Fruit fly (Drosophila melanogaster): ENCODE data around the gene CG6028.

Gene CG6028

dm6 chr3R:21979386-21979785 lies 45.9 kb downstream of the CG6028 start:
- no peak for TF ChIP-seq insv (optimal IDR thresholded peaks at IDR 0.05)

- no peak for TF ChIP-seq insv (optimal IDR thresholded peaks at IDR 0.05)
- no peak for TF ChIP-seq Sin3A (optimal IDR thresholded peaks at IDR 0.05)
- no peak for TF ChIP-seq psq (optimal IDR thresholded peaks at IDR 0.05)
- TF ChIP-seq Myc (optimal IDR thresholded peaks at IDR 0.05), result no peak
- TF ChIP-seq ttk (optimal IDR thresholded peaks at IDR 0.05), result no peak
- no peak for TF ChIP-seq h (optimal IDR thresholded peaks at IDR 0.05)
Observed at dm6 chr3R:21977784-21978183, 47.5 kb downstream of the CG6028 start.

- TF ChIP-seq insv (optimal IDR thresholded peaks at IDR 0.05) (no peak), Sin3A (optimal IDR thresholded peaks at IDR 0.05) (no peak), Myc (optimal IDR thresholded peaks at IDR 0.05) (no peak)
Observed at dm6 chr3R:21976954-21977353, 48.4 kb downstream of the CG6028 start.

dm6 chr3R:21976355-21976858 lies 48.9 kb downstream of the CG6028 start:
- no peak for TF ChIP-seq psq (optimal IDR thresholded peaks at IDR 0.05)
- TF ChIP-seq insv (optimal IDR thresholded peaks at IDR 0.05), result no peak
- TF ChIP-seq h (optimal IDR thresholded peaks at IDR 0.05), result no peak
- no peak for TF ChIP-seq Sin3A (optimal IDR thresholded peaks at IDR 0.05)
- no peak for TF ChIP-seq Myc (optimal IDR thresholded peaks at IDR 0.05)
